Worm (Caenorhabditis elegans): Measurements from ENCODE around the gene ZC513.14.

DNA sequence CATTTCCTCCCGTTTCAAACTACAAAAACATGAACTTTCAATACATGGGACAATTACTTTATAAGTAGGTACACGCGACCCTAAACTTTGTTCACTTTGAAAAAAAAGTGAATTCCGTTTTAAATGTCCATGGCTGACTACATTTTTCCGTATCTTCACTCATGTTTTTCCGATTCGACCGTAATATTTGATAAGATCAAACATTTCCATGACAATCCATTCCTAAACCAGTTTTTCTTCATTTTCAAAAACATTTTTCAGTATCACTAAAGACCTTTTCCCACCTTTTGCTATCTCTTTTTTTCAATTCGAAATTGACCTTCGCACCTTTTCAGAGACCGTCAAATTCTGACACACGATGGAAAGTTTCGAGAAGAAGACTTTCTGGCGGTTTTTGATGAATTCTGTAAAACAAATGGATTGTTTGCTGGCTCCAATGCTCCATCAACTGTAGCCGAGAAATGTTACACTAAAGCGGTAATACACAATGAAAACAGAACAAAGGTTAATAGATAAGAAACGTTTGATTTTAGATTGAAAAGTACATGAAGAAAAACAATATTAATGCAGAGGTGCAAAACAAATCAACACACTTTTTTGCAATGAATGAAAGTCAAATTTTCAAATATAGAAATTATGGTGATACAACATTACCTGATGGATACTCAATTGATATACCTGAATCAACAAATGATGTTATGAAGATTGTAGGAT, 8.3 kb downstream of the ZC513.14 start:
- TF ChIP-seq dao-5 (tag; optimal IDR thresholded peaks at IDR 0.05), result no peak
- no peak for TF ChIP-seq W03F9.2 (tag; optimal IDR thresholded peaks at IDR 0.05)
- TF ChIP-seq him-1 (tag; optimal IDR thresholded peaks at IDR 0.05), result no peak
